Fruit fly (Drosophila melanogaster): ENCODE data around the gene CG43703.

The CG43703 gene

DNA sequence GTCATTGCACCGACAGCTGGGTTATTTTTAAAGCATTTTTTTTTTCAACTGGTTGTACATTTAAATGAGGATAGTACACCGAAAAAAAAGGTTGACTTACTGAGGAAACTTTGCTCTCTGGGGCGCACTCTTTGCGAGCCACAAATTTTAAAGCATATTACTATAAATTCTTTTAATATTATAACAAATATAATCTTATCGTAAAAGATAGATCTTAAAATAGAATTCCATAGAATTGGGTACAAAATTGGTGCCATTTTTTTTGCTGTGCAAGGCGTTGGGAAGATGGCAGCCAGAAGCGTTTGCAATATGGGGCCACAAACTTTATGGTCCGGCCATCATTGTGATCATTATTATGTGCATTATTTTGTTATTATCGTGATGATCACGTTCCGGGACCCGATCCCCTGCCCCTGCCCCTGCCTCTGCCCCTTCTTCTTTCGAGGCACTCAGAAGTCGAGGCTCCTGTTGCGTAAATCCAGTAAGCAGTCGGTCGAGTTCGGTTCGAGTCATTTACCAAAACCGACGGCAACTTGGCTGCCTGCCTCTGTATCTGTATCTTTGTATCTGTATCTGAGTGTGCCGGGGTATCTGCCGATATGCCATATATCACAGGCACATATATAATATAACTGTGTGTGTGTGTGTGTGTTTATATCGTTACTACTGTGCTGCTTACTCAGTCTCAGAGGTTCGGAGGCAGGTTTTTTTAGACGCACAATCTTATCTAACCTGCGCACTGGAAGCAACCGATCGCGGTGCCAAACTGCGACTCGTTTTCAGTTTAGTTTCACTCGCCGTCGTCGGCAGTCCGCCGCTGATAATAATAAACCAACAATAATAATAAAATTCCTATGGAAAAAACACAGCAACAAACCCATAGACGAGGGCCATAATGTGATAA, 13.1 kb downstream of the CG43703 start (continued):
- TF ChIP-seq HmgZ (tag; optimal IDR thresholded peaks at IDR 0.05) (peak; percentile 23), Opbp (GFP tag; IDR thresholded peaks at IDR 0.05; ENCODE audit: partially characterized antibody) (no peak), CG3847 (GFP tag; IDR thresholded peaks at IDR 0.05) (no peak), CG12391 (tag; optimal IDR thresholded peaks at IDR 0.05) (peak; percentile 34), Meics (GFP tag; optimal IDR thresholded peaks at IDR 0.05) (no peak), C15 (GFP tag; IDR thresholded peaks at IDR 0.05) (no peak), CG14014 (GFP tag; IDR thresholded peaks at IDR 0.05) (no peak), CG18599 (GFP tag; optimal IDR thresholded peaks at IDR 0.05) (no peak), Adf1 (GFP tag; IDR thresholded peaks at IDR 0.05) (no peak), Ssrp (tag; optimal IDR thresholded peaks at IDR 0.05) (peak; percentile 42), Vsx1 (GFP tag; optimal IDR thresholded peaks at IDR 0.05) (no peak), CG10431 (GFP tag; optimal IDR thresholded peaks at IDR 0.05) (no peak), dati (GFP tag; IDR thresholded peaks at IDR 0.05) (no peak), ERR (GFP tag; optimal IDR thresholded peaks at IDR 0.05) (no peak), phol (tag; optimal IDR thresholded peaks at IDR 0.05) (peak; percentile 63), CG10321 (GFP tag; IDR thresholded peaks at IDR 0.05) (peak; percentile 9; the same call in 1 of the 2 replicates), Sry-δ (GFP tag; optimal IDR thresholded peaks at IDR 0.05) (no peak), Max (GFP tag; optimal IDR thresholded peaks at IDR 0.05) (no peak), Nf-YC (tag; optimal IDR thresholded peaks at IDR 0.05) (no peak), shn (GFP tag; optimal IDR thresholded peaks at IDR 0.05) (peak; percentile 17), CG4404 (GFP tag; IDR thresholded peaks at IDR 0.05) (no peak), CG1603 (tag; optimal IDR thresholded peaks at IDR 0.05) (no peak), CG34422 (GFP tag; IDR thresholded peaks at IDR 0.05) (no peak), CG6254 (GFP tag; optimal IDR thresholded peaks at IDR 0.05) (peak; percentile 28), gcm (GFP tag; optimal IDR thresholded peaks at IDR 0.05) (no peak), CG4328 (GFP tag; optimal IDR thresholded peaks at IDR 0.05) (no peak), CG2202 (tag; optimal IDR thresholded peaks at IDR 0.05) (no peak), ham (GFP tag; IDR thresholded peaks at IDR 0.05) (no peak), rib (GFP tag; IDR thresholded peaks at IDR 0.05) (no peak), hbn (GFP tag; IDR thresholded peaks at IDR 0.05; ENCODE audit: partially characterized antibody) (no peak), CG7987 (GFP tag; optimal IDR thresholded peaks at IDR 0.05) (no peak), CG9817 (tag; optimal IDR thresholded peaks at IDR 0.05) (no peak), jing (GFP tag; optimal IDR thresholded peaks at IDR 0.05) (no peak), fd3F (GFP tag; optimal IDR thresholded peaks at IDR 0.05) (no peak), CG12942 (GFP tag; optimal IDR thresholded peaks at IDR 0.05) (no peak), tna (GFP tag; IDR thresholded peaks at IDR 0.05; ENCODE audit: partially characterized antibody) (peak; percentile 24; the same call in 1 of the 2 replicates), twi (tag; optimal IDR thresholded peaks at IDR 0.05) (no peak), dan (GFP tag; IDR thresholded peaks at IDR 0.05) (no peak), CG6272 (GFP tag; IDR thresholded peaks at IDR 0.05) (no peak), CG2875 (GFP tag; optimal IDR thresholded peaks at IDR 0.05) (peak; percentile 10), row (GFP tag; IDR thresholded peaks at IDR 0.05) (peak; percentile 39; the same call in 1 of the 3 replicates), CG30020 (tag; optimal IDR thresholded peaks at IDR 0.05) (no peak), CG11696 (GFP tag; IDR thresholded peaks at IDR 0.05) (no peak), sna (GFP tag; IDR thresholded peaks at IDR 0.05; ENCODE audit: partially characterized antibody) (no peak; the same call in 1 of the 2 replicates), CG17328 (GFP tag; IDR thresholded peaks at IDR 0.05) (no peak), CG7839 (tag; optimal IDR thresholded peaks at IDR 0.05) (peak; percentile 58), Sry-β (GFP tag; optimal IDR thresholded peaks at IDR 0.05) (no peak), HmgD (GFP tag; optimal IDR thresholded peaks at IDR 0.05) (no peak), CG10147 (GFP tag; optimal IDR thresholded peaks at IDR 0.05) (no peak)

Data from whole organism, embryonic.